Worm (Caenorhabditis elegans) whole organism, late embryonic: ENCODE data around the gene F01G10.5.

Source experiments
- C08G9.2 ChIP-seq: sonication (generic microtip); optimal IDR thresholded peaks from 2 replicates; lab custom pipeline; 2016; ENCODE audit warnings: mild to moderate bottlenecking, missing genetic modification characterization, moderate library complexity, missing compliant biosample characterization
- ama-1 ChIP-seq: fragments of 150-350 bp; optimal IDR thresholded peaks from 2 replicates; lab custom pipeline; 2014
- fkh-10 ChIP-seq: fragments of 150-350 bp; optimal IDR thresholded peaks from 2 replicates; lab custom pipeline; 2014; ENCODE audit warnings: missing biosample characterization, missing genetic modification reagents, missing genetic modification characterization
- gmeb-2 ChIP-seq: sonication (generic microtip); optimal IDR thresholded peaks from 2 replicates; lab custom pipeline; 2016; ENCODE audit warnings: missing genetic modification characterization, inconsistent platforms, missing compliant biosample characterization
- hlh-30 ChIP-seq: sonication (generic microtip); optimal IDR thresholded peaks from 2 replicates; lab custom pipeline; 2017; ENCODE audit warnings: antibody characterized with exemption, missing genetic modification characterization, missing compliant biosample characterization; ENCODE audit not compliant: insufficient read depth
- nhr-11 ChIP-seq: fragments of 150-350 bp; optimal IDR thresholded peaks from 2 replicates; lab custom pipeline; 2014; ENCODE audit warnings: missing biosample characterization, missing genetic modification characterization
- pat-9 ChIP-seq: fragments of 200-800 bp; sonication (Bioruptor generic); optimal IDR thresholded peaks from 2 replicates; lab custom pipeline; 2018; ENCODE audit warnings: mild to moderate bottlenecking, missing genetic modification characterization, moderate library complexity, missing compliant biosample characterization
- pha-2 ChIP-seq: sonication (generic microtip); optimal IDR thresholded peaks from 2 replicates; lab custom pipeline; 2017; ENCODE audit warnings: mild to moderate bottlenecking, missing genetic modification characterization, missing compliant biosample characterization
- tbx-2 ChIP-seq: sonication (generic microtip); optimal IDR thresholded peaks from 2 replicates; lab custom pipeline; 2016; ENCODE audit warnings: missing genetic modification characterization, missing compliant biosample characterization
- unc-42 ChIP-seq: sonication (generic microtip); optimal IDR thresholded peaks from 2 replicates; lab custom pipeline; 2016; ENCODE audit warnings: missing genotype, missing genetic modification characterization, missing compliant biosample characterization

DNA sequence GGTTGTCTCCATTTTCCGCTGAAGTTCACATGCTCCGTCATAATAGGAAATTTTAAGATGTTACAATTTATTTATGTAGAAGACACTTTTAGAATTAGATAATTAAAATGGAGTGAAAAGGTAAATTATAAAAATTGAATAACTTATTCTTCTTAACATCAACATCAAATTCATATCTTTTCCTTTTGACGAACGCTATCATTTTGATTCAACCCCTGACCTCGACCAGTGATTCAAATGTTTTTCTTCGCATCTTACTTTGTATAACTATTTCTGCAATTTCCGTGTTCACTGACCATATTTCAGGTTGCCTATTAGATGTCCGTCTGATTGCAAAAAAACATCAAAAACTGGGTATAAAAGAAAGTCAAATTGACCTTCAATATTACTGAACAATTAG lies 46.1 kb upstream of the F01G10.5 start, which contains the start of gene Y43C5A.7:
- TF ChIP-seq gmeb-2 (tag; lab: Kevin White, UChicago) (no peak), fkh-10 (GFP tag; lab: Kevin White, UChicago) (no peak), tbx-2 (tag; lab: Kevin White, UChicago) (no peak), ama-1 (lab: Kevin White, UChicago) (no peak), C08G9.2 (tag; lab: Kevin White, UChicago) (no peak), pat-9 (tag; lab: Kevin White, UChicago) (no peak), unc-42 (tag; lab: Kevin White, UChicago) (no peak), hlh-30 (tag; lab: Kevin White, UChicago) (no peak), nhr-11 (no peak), pha-2 (tag; lab: Kevin White, UChicago) (no peak)
